Fruit fly (Drosophila melanogaster) whole organism, embryonic: ENCODE results near the gene tub.
A peak's percentile ranks its signal among the peaks of the same experiment; 100 is the strongest.

ENCODE experiments used
- CG10267 ChIP-seq: fragments of 200-800 bp; sonication (Bioruptor generic); optimal IDR thresholded peaks from 2 replicates; lab custom pipeline; 2018; ENCODE audit warnings: missing biosample characterization, mild to moderate bottlenecking, missing genetic modification characterization, moderate library complexity
- CG10431 ChIP-seq: fragments of 200-800 bp; sonication (Bioruptor generic); optimal IDR thresholded peaks from 3 replicates; lab custom pipeline; 2018; ENCODE audit warnings: missing biosample characterization, mild to moderate bottlenecking, missing genetic modification characterization
- CG10543 ChIP-seq: fragments of 200-800 bp; sonication (Bioruptor generic); optimal IDR thresholded peaks from 3 replicates; lab custom pipeline; 2017; ENCODE audit warnings: missing biosample characterization, mild to moderate bottlenecking, missing genetic modification characterization, moderate library complexity
- CG12104 ChIP-seq: fragments of 200-800 bp; sonication (Bioruptor generic); optimal IDR thresholded peaks from 3 replicates; lab custom pipeline; 2016; ENCODE audit warnings: missing biosample characterization, missing genetic modification characterization
- CG15269 ChIP-seq: fragments of 200-800 bp; sonication (Bioruptor generic); optimal IDR thresholded peaks from 2 replicates; lab custom pipeline; 2018; ENCODE audit warnings: missing biosample characterization, mild to moderate bottlenecking, missing genetic modification characterization, moderate library complexity
- CG15479 ChIP-seq: fragments of 200-800 bp; sonication (Bioruptor generic); optimal IDR thresholded peaks from 3 replicates; lab custom pipeline; 2019; ENCODE audit warnings: missing biosample characterization, mild to moderate bottlenecking, missing genetic modification characterization, moderate library complexity
- CG15514 ChIP-seq: fragments of 200-800 bp; sonication (Bioruptor generic); optimal IDR thresholded peaks from 3 replicates; lab custom pipeline; 2017; ENCODE audit warnings: missing biosample characterization, missing genetic modification characterization, mild to moderate bottlenecking, moderate library complexity, missing genetic modification reagents
- CG1602 ChIP-seq: fragments of 200-800 bp; sonication (Bioruptor generic); optimal IDR thresholded peaks from 3 replicates; lab custom pipeline; 2016; ENCODE audit warnings: missing biosample characterization, missing genetic modification characterization
- CG1603 ChIP-seq: fragments of 200-800 bp; sonication (Bioruptor generic); optimal IDR thresholded peaks from 2 replicates; lab custom pipeline; 2019; ENCODE audit warnings: missing biosample characterization, mild to moderate bottlenecking, missing genetic modification characterization, moderate library complexity
- CG3163 ChIP-seq: fragments of 200-800 bp; sonication (Bioruptor generic); optimal IDR thresholded peaks from 3 replicates; lab custom pipeline; 2016; ENCODE audit warnings: missing biosample characterization, missing genetic modification characterization
- CG33213 ChIP-seq: fragments of 200-800 bp; sonication (Bioruptor generic); optimal IDR thresholded peaks from 3 replicates; lab custom pipeline; 2016; ENCODE audit warnings: missing biosample characterization, missing genetic modification characterization
- CG3995 ChIP-seq: fragments of 200-800 bp; sonication (Bioruptor generic); optimal IDR thresholded peaks from 3 replicates; lab custom pipeline; 2016; ENCODE audit warnings: missing biosample characterization, missing genetic modification characterization
- CG43689 ChIP-seq: fragments of 200-800 bp; sonication (Bioruptor generic); IDR thresholded peaks from 2 replicates; pipeline ENCODE4 v1.3.6; 2022; ENCODE audit warnings: missing biosample characterization, missing genetic modification characterization
- CG6272 ChIP-seq: fragments of 200-800 bp; sonication (Bioruptor generic); IDR thresholded peaks from 2 replicates; pipeline ENCODE4 v1.3.6; 2022; ENCODE audit warnings: missing biosample characterization, missing genetic modification characterization
- CG8478 ChIP-seq: fragments of >200 bp; optimal IDR thresholded peaks from 2 replicates; lab custom pipeline; 2018
- CoRest ChIP-seq: fragments of 200-800 bp; sonication (Bioruptor generic); optimal IDR thresholded peaks from 3 replicates; lab custom pipeline; 2018; ENCODE audit warnings: missing biosample characterization, mild to moderate bottlenecking, missing genetic modification characterization, moderate library complexity
- E2f1 ChIP-seq: fragments of 200-800 bp; sonication (Bioruptor generic); IDR thresholded peaks from 2 replicates; pipeline ENCODE4 v1.3.6; 2022; ENCODE audit warnings: missing biosample characterization, missing genetic modification characterization
- Ets97D ChIP-seq: fragments of 200-800 bp; sonication (Bioruptor generic); optimal IDR thresholded peaks from 3 replicates; lab custom pipeline; 2016; ENCODE audit warnings: missing biosample characterization, missing genetic modification characterization
- HLH54F ChIP-seq: fragments of 200-800 bp; sonication (Bioruptor generic); optimal IDR thresholded peaks from 3 replicates; lab custom pipeline; 2016; ENCODE audit warnings: missing biosample characterization, missing genetic modification characterization
- Hr39 ChIP-seq: fragments of >200 bp; optimal IDR thresholded peaks from 2 replicates; lab custom pipeline; 2017
- Lpt ChIP-seq: fragments of >200 bp; optimal IDR thresholded peaks from 2 replicates; lab custom pipeline; 2018; ENCODE audit warnings: missing biosample characterization, missing genetic modification characterization
- MBD-R2 ChIP-seq: fragments of 200-800 bp; sonication (Bioruptor generic); IDR thresholded peaks from 2 replicates; pipeline ENCODE4 v1.3.6; 2022; ENCODE audit warnings: missing biosample characterization, missing genetic modification characterization
- Med ChIP-seq: fragments of 200-800 bp; sonication (Bioruptor generic); peaks from one replicate; lab custom pipeline; 2016; ENCODE audit warnings: missing biosample characterization, missing genetic modification characterization, mild to moderate bottlenecking, inconsistent platforms, moderate library complexity
- NC2β ChIP-seq: fragments of 200-800 bp; sonication (Bioruptor generic); optimal IDR thresholded peaks from 2 replicates; lab custom pipeline; 2016; ENCODE audit warnings: missing biosample characterization, missing genetic modification characterization
- Rx ChIP-seq: fragments of 200-800 bp; sonication (Bioruptor generic); IDR thresholded peaks from 2 replicates; pipeline ENCODE4 v1.3.6; 2022; ENCODE audit warnings: missing biosample characterization, missing genetic modification characterization
- Sox100B ChIP-seq: fragments of 200-800 bp; sonication (Bioruptor generic); optimal IDR thresholded peaks from 3 replicates; lab custom pipeline; 2018; ENCODE audit warnings: missing biosample characterization, mild to moderate bottlenecking, missing genetic modification characterization
- ab ChIP-seq: fragments of 200-800 bp; sonication (Bioruptor generic); optimal IDR thresholded peaks from 2 replicates; lab custom pipeline; 2016; ENCODE audit warnings: missing biosample characterization, missing genetic modification characterization
- amos ChIP-seq: fragments of 200-800 bp; sonication (Bioruptor generic); IDR thresholded peaks from 2 replicates; pipeline ENCODE4 v1.3.6; 2022; ENCODE audit warnings: missing biosample characterization, missing genetic modification characterization; ENCODE audit not compliant: partially characterized antibody
- cg ChIP-seq: fragments of 200-800 bp; sonication (Bioruptor generic); optimal IDR thresholded peaks from 3 replicates; lab custom pipeline; 2019; ENCODE audit warnings: missing biosample characterization, mild to moderate bottlenecking, missing genetic modification characterization, moderate library complexity
- chinmo ChIP-seq: fragments of 200-800 bp; sonication (Bioruptor generic); IDR thresholded peaks from 4 replicates; pipeline ENCODE4 v1.3.6; 2022; ENCODE audit warnings: missing biosample characterization, missing genetic modification characterization; ENCODE audit not compliant: partially characterized antibody
- ci ChIP-seq: fragments of 200-800 bp; sonication (Bioruptor generic); IDR thresholded peaks from 3 replicates; pipeline ENCODE4 v1.3.6; 2022; ENCODE audit warnings: missing biosample characterization, missing genetic modification characterization
- cwo ChIP-seq: fragments of 200-800 bp; sonication (Bioruptor generic); optimal IDR thresholded peaks from 3 replicates; lab custom pipeline; 2017; ENCODE audit warnings: missing biosample characterization, missing genetic modification characterization, mild to moderate bottlenecking, moderate library complexity, missing genetic modification reagents
- esg ChIP-seq: fragments of 200-800 bp; sonication (Bioruptor generic); conservative IDR thresholded peaks from 2 replicates; pipeline ENCODE4 v1.3.6; 2022; ENCODE audit warnings: missing biosample characterization, missing genetic modification characterization
- gsb-n ChIP-seq: fragments of 200-800 bp; sonication (Bioruptor generic); optimal IDR thresholded peaks from 3 replicates; lab custom pipeline; 2018; ENCODE audit warnings: missing biosample characterization, mild to moderate bottlenecking, missing genetic modification characterization
- hbn ChIP-seq: fragments of 200-800 bp; sonication (Bioruptor generic); IDR thresholded peaks from 2 replicates; pipeline ENCODE4 v1.3.6; 2022; ENCODE audit warnings: missing biosample characterization, missing genetic modification characterization; ENCODE audit not compliant: partially characterized antibody
- jumu ChIP-seq: fragments of 200-800 bp; sonication (Bioruptor generic); optimal IDR thresholded peaks from 3 replicates; lab custom pipeline; 2016; ENCODE audit warnings: missing biosample characterization, missing genetic modification characterization
- lov ChIP-seq, 2 experiments: fragments of 200-800 bp in 1 of 2; fragments of >200 bp in 1 of 2; sonication (Bioruptor generic) in 1 of 2; IDR thresholded peaks in 1 of 2; optimal IDR thresholded peaks in 1 of 2; 2 replicates in 1 of 2; 3 replicates in 1 of 2; pipeline versions ENCODE4 v1.3.6 to Lab custom; 2017 to 2022; ENCODE audit warnings: missing biosample characterization in 1 of 2, missing genetic modification characterization in 1 of 2
- pb ChIP-seq: fragments of 200-800 bp; sonication (Bioruptor generic); optimal IDR thresholded peaks from 3 replicates; lab custom pipeline; 2016; ENCODE audit warnings: missing biosample characterization, missing genetic modification characterization
- pita ChIP-seq: fragments of 200-800 bp; sonication (Bioruptor generic); optimal IDR thresholded peaks from 2 replicates; lab custom pipeline; 2017; ENCODE audit warnings: missing biosample characterization, mild to moderate bottlenecking, missing genetic modification characterization
- pros ChIP-seq: fragments of 200-800 bp; sonication (Bioruptor generic); optimal IDR thresholded peaks from 3 replicates; lab custom pipeline; 2019; ENCODE audit warnings: missing biosample characterization, mild to moderate bottlenecking, missing genetic modification characterization, moderate library complexity
- psq ChIP-seq: fragments of 200-800 bp; sonication (Bioruptor generic); optimal IDR thresholded peaks from 2 replicates; lab custom pipeline; 2017; ENCODE audit warnings: missing biosample characterization, missing genetic modification characterization
- row ChIP-seq: fragments of 200-800 bp; sonication (Bioruptor generic); IDR thresholded peaks from 3 replicates; pipeline ENCODE4 v1.3.6; 2022; ENCODE audit warnings: missing biosample characterization, missing genetic modification characterization
- scrt ChIP-seq: fragments of 200-800 bp; sonication (Bioruptor generic); optimal IDR thresholded peaks from 2 replicates; lab custom pipeline; 2018; ENCODE audit warnings: missing biosample characterization, mild to moderate bottlenecking, missing genetic modification characterization, moderate library complexity
- shn ChIP-seq: fragments of 200-800 bp; sonication (Bioruptor generic); optimal IDR thresholded peaks from 3 replicates; lab custom pipeline; 2016; ENCODE audit warnings: missing biosample characterization, missing genetic modification characterization
- slou ChIP-seq: fragments of 200-800 bp; sonication (Bioruptor generic); optimal IDR thresholded peaks from 3 replicates; lab custom pipeline; 2016; ENCODE audit warnings: missing biosample characterization, missing genetic modification characterization
- tio ChIP-seq: fragments of 200-800 bp; sonication (Bioruptor generic); optimal IDR thresholded peaks from 2 replicates; lab custom pipeline; 2017; ENCODE audit warnings: missing biosample characterization, missing genetic modification characterization, inconsistent platforms
- tna ChIP-seq: fragments of 200-800 bp; sonication (Bioruptor generic); IDR thresholded peaks from 2 replicates; pipeline ENCODE4 v1.3.6; 2022; ENCODE audit warnings: missing biosample characterization, missing genetic modification characterization; ENCODE audit not compliant: partially characterized antibody
- vnd ChIP-seq: fragments of 200-800 bp; sonication (Bioruptor generic); IDR thresholded peaks from 3 replicates; pipeline ENCODE4 v1.3.6; 2022; ENCODE audit warnings: missing biosample characterization, missing genetic modification characterization; ENCODE audit not compliant: partially characterized antibody

tub gene

dm6 chr3R:4428585-4429464 is 41.3 kb downstream of the tub start, which contains the start of gene srl:
TSS of gene srl (minus strand) at chr3R:4429335.
- TF ChIP-seq amos (peak; percentile 39; the same call in 1 of the 2 replicates), CG15479 (GFP tag; lab: Kevin White, UChicago) (no peak), cwo (peak; percentile 42), CG3163 (GFP tag; lab: Kevin White, UChicago) (peak; percentile 14), cg (GFP tag; lab: Kevin White, UChicago) (peak; percentile 85), slou (GFP tag; lab: Kevin White, UChicago) (no peak), CG43689 (no peak), MBD-R2 (peak; percentile 75), E2f1 (GFP tag; lab: Robert Waterston, UW) (peak; percentile 32; the same call in 1 of the 2 replicates), gsb-n (no peak), lov (optimal IDR thresholded peaks at IDR 0.05; lab: Kevin White, UChicago) (no peak), lov (GFP tag; IDR thresholded peaks at IDR 0.05; lab: Robert Waterston, UW) (no peak), CG15514 (peak; percentile 69), tna (GFP tag; lab: Robert Waterston, UW) (peak; percentile 21; the same call in 1 of the 2 replicates), CG10267 (tag; lab: Kevin White, UChicago) (peak; percentile 22), CG8478 (lab: Kevin White, UChicago) (peak; percentile 36), ab (no peak), hbn (no peak), shn (GFP tag; lab: Kevin White, UChicago) (peak; percentile 23), CG12104 (no peak), pros (GFP tag; lab: Kevin White, UChicago) (no peak), CG6272 (no peak), jumu (GFP tag; lab: Kevin White, UChicago) (peak; percentile 15), Lpt (no peak), tio (GFP tag; lab: Kevin White, UChicago) (no peak), pb (GFP tag; lab: Kevin White, UChicago) (no peak), NC2β (GFP tag; lab: Kevin White, UChicago) (peak; percentile 29), scrt (GFP tag; lab: Kevin White, UChicago) (peak; percentile 23), CG3995 (GFP tag; lab: Kevin White, UChicago) (peak; percentile 9), CG1603 (tag; lab: Kevin White, UChicago) (peak; percentile 72), CG33213 (GFP tag; lab: Kevin White, UChicago) (peak; percentile 53), CoRest (tag; lab: Kevin White, UChicago) (no peak), Rx (GFP tag; lab: Robert Waterston, UW) (no peak), ci (peak; percentile 38; the same call in 2 of the 3 replicates), chinmo (0 out of 4 replicates have a peak, but pooled peaks have one; percentile 61), CG15269 (tag; lab: Kevin White, UChicago) (no peak), Sox100B (GFP tag; lab: Kevin White, UChicago) (no peak), CG10543 (GFP tag; lab: Kevin White, UChicago) (peak; percentile 51), psq (GFP tag; lab: Kevin White, UChicago) (no peak), CG10431 (GFP tag; lab: Kevin White, UChicago) (no peak), vnd (GFP tag; lab: Robert Waterston, UW) (0 out of 3 replicates have a peak, but pooled peaks have one; percentile 19), esg (GFP tag; lab: Robert Waterston, UW) (no peak), Hr39 (lab: Kevin White, UChicago) (no peak), pita (GFP tag; lab: Kevin White, UChicago) (no peak), Ets97D (GFP tag; lab: Kevin White, UChicago) (peak; percentile 70), HLH54F (GFP tag; lab: Kevin White, UChicago) (no peak), Med (GFP tag; lab: Kevin White, UChicago) (peak; percentile 86), CG1602 (GFP tag; lab: Kevin White, UChicago) (no peak), row (GFP tag; lab: Robert Waterston, UW) (peak; percentile 13; the same call in 1 of the 3 replicates)
